Fruit fly (Drosophila melanogaster): ENCODE measurements around the gene CG15546.

The CG15546 gene

DNA sequence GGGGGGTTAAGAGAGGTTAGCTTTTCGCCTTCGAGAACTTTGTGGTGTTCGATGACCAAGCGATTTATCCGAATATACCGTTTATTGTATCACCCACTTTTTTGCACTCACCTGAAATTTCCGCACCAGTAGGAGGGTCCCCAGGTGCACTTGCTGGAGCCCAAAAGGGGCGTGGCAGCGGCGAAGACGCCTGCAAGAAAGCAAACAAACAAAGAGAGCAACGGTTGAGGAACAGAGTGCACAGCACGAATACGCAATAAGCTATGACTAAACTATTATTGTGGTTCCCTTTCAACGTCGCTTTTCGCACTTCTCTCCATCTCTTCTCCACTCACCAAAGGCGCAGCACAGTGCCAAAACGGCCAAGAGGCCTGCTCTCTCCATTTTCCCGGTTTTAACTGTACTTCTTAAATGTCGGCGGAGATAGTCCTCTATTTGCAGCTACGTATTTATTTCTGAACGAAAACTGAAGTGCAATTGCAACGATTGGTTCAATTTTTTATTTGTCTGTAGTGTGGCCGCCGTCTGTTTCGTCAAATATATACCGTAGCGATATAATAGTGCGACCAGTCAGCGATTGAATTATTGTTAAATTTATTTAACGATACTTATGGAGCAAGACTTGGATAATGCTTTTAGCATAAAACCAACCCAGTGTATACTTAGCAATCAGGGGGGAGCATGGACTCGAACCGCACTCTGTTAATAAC, 12.7 kb upstream of the CG15546 start, which contains the start of gene Sap-r (continued):
- no peak for TF ChIP-seq Chrac-16 (GFP tag; optimal IDR thresholded peaks at IDR 0.05)
- TF ChIP-seq CG9876 (GFP tag; optimal IDR thresholded peaks at IDR 0.05), result no peak
- TF ChIP-seq HLHmδ (GFP tag; optimal IDR thresholded peaks at IDR 0.05), result no peak
- TF ChIP-seq danr (GFP tag; IDR thresholded peaks at IDR 0.05), result no peak
- no peak for TF ChIP-seq CG7357 (GFP tag; IDR thresholded peaks at IDR 0.05)
- no peak for TF ChIP-seq ap (GFP tag; IDR thresholded peaks at IDR 0.05)
- no peak; the same call in 1 of the 2 replicates for TF ChIP-seq CG31441 (GFP tag; IDR thresholded peaks at IDR 0.05)
- TF ChIP-seq CG18764 (GFP tag; optimal IDR thresholded peaks at IDR 0.05), result no peak
- TF ChIP-seq CG14050 (GFP tag; IDR thresholded peaks at IDR 0.05), result no peak
- TF ChIP-seq prd (optimal IDR thresholded peaks at IDR 0.05), result no peak
- no peak for TF ChIP-seq prd (GFP tag; IDR thresholded peaks at IDR 0.05)
- peak; percentile 81 for TF ChIP-seq Hmr (GFP tag; optimal IDR thresholded peaks at IDR 0.05)
- peak; percentile 76 for TF ChIP-seq Nf-YB (GFP tag; optimal IDR thresholded peaks at IDR 0.05)
- no peak for TF ChIP-seq CG9609 (GFP tag; optimal IDR thresholded peaks at IDR 0.05)
- TF ChIP-seq Oaz (GFP tag; IDR thresholded peaks at IDR 0.05), result no peak
- TF ChIP-seq CG7372 (GFP tag; IDR thresholded peaks at IDR 0.05), result no peak
- TF ChIP-seq CG8765 (GFP tag; IDR thresholded peaks at IDR 0.05), result no peak
- TF ChIP-seq CG6854 (GFP tag; optimal IDR thresholded peaks at IDR 0.05), result no peak
- TF ChIP-seq CG1603 (tag; optimal IDR thresholded peaks at IDR 0.05), result peak; percentile 85
- TF ChIP-seq CG43689 (GFP tag; IDR thresholded peaks at IDR 0.05), result no peak
- TF ChIP-seq Kr (GFP tag; optimal IDR thresholded peaks at IDR 0.05), result no peak
- TF ChIP-seq insv (GFP tag; optimal IDR thresholded peaks at IDR 0.05), result peak in 1 of 2 experiments; percentile 46
- no peak for TF ChIP-seq eve (GFP tag; optimal IDR thresholded peaks at IDR 0.05)
- no peak for TF ChIP-seq CG6683 (GFP tag; optimal IDR thresholded peaks at IDR 0.05)
- peak; percentile 88 for TF ChIP-seq CG14710 (tag; optimal IDR thresholded peaks at IDR 0.05)
- no peak for TF ChIP-seq Blimp-1 (GFP tag; optimal IDR thresholded peaks at IDR 0.05)
- no peak for TF ChIP-seq Sox100B (GFP tag; optimal IDR thresholded peaks at IDR 0.05)
- peak; percentile 2 for TF ChIP-seq CG7839 (tag; optimal IDR thresholded peaks at IDR 0.05)
- no peak for TF ChIP-seq Dip3 (GFP tag; optimal IDR thresholded peaks at IDR 0.05)
- TF ChIP-seq CG7928 (GFP tag; optimal IDR thresholded peaks at IDR 0.05), result no peak
- TF ChIP-seq pzg (GFP tag; optimal IDR thresholded peaks at IDR 0.05), result peak; percentile 98
- no peak for TF ChIP-seq ERR (GFP tag; optimal IDR thresholded peaks at IDR 0.05)
- peak; percentile 26 for TF ChIP-seq Spps (tag; optimal IDR thresholded peaks at IDR 0.05)
- no peak for TF ChIP-seq cg (GFP tag; optimal IDR thresholded peaks at IDR 0.05)
- no peak for TF ChIP-seq CG10274 (GFP tag; optimal IDR thresholded peaks at IDR 0.05)
- no peak for TF ChIP-seq CG4820 (GFP tag; optimal IDR thresholded peaks at IDR 0.05)
- TF ChIP-seq Nf-YC (tag; optimal IDR thresholded peaks at IDR 0.05), result peak; percentile 92
- TF ChIP-seq abd-A (tag; optimal IDR thresholded peaks at IDR 0.05), result peak; percentile 91
- TF ChIP-seq scrt (GFP tag; optimal IDR thresholded peaks at IDR 0.05), result no peak
- TF ChIP-seq Opbp (GFP tag; IDR thresholded peaks at IDR 0.05; ENCODE audit: partially characterized antibody), result peak; percentile 83
- peak; percentile 70 for TF ChIP-seq CG15514 (GFP tag; optimal IDR thresholded peaks at IDR 0.05)
- no peak for TF ChIP-seq CG32772 (GFP tag; IDR thresholded peaks at IDR 0.05)
- no peak for TF ChIP-seq Awh (GFP tag; IDR thresholded peaks at IDR 0.05)
- no peak for TF ChIP-seq cas (GFP tag; IDR thresholded peaks at IDR 0.05)
- no peak for TF ChIP-seq Hr78 (GFP tag; optimal IDR thresholded peaks at IDR 0.05)
- no peak for TF ChIP-seq Gsc (GFP tag; IDR thresholded peaks at IDR 0.05)
- TF ChIP-seq CG32767 (GFP tag; IDR thresholded peaks at IDR 0.05), result no peak
- peak; percentile 7; the same call in 1 of the 2 replicates for TF ChIP-seq NFAT (GFP tag; IDR thresholded peaks at IDR 0.05)
- TF ChIP-seq CG34422 (GFP tag; IDR thresholded peaks at IDR 0.05), result 0 out of 3 replicates have a peak, but pooled peaks have one; percentile 12
- TF ChIP-seq CG17829 (tag; optimal IDR thresholded peaks at IDR 0.05), result peak; percentile 64
